Fruit fly (Drosophila melanogaster) whole organism: ENCODE results near the gene CG3355.

ENCODE experiments used
- CG8478 ChIP-seq: fragments of >200 bp; optimal IDR thresholded peaks from 2 replicates; lab custom pipeline; 2018; ENCODE audit warnings: inconsistent platforms
- EcR ChIP-seq, 2 experiments: fragments of >200 bp; optimal IDR thresholded peaks; 2 replicates each; lab custom pipeline; 2017; ENCODE audit warnings: missing biosample characterization in 2 of 2, missing genetic modification characterization in 2 of 2, missing genetic modification reagents in 2 of 2
- psq ChIP-seq: fragments of >200 bp; optimal IDR thresholded peaks from 2 replicates; lab custom pipeline; 2017
- usp ChIP-seq: fragments of >200 bp; optimal IDR thresholded peaks from 2 replicates; lab custom pipeline; 2017; ENCODE audit warnings: missing biosample characterization, missing genetic modification characterization, mixed read lengths

dm6 chr2L:4619172-4619571, 32.0 kb upstream of the CG3355 start:
- TF ChIP-seq usp (GFP tag; lab: Kevin White, UChicago), result no peak
- no peak for TF ChIP-seq psq (lab: Kevin White, UChicago)
- no peak for TF ChIP-seq CG8478 (lab: Kevin White, UChicago)
- no peak for TF ChIP-seq EcR (GFP tag; optimal IDR thresholded peaks at IDR 0.05; lab: Kevin White, UChicago)
